Worm (Caenorhabditis elegans): Measurements from ENCODE around the gene F19B6.1.

Gene F19B6.1

DNA sequence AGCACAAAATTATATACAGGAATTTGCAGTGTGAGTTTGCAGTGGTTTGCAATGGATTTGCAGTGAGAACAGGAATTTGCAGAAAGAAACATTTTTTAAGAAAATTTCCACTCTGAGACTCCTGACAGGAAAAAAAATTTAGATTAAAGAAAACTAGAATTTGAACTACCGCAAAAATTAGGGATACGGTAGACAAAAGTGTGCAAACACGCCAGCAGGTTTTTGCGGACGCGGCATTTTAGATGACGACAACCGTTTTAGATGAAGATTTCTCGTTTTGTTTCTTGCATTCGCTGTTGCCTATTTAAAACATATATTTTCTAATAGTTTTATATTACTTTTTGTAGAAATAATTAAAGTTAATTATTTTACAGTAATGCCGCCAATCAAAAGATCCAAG lies 36.0 kb upstream of the F19B6.1 start, which contains the start of gene wdr-46:
Gene wdr-46 (plus strand): TSS at position 375 of the 400 bp plus-strand sequence.
- TF ChIP-seq mep-1 (tag; optimal IDR thresholded peaks at IDR 0.05), result peak; percentile 93
- peak; percentile 70; the same call in 1 of the 2 replicates for TF ChIP-seq mab-9 (GFP tag; IDR thresholded peaks at IDR 0.05)
- TF ChIP-seq tlp-1 (tag; optimal IDR thresholded peaks at IDR 0.05), result no peak
- TF ChIP-seq skn-1 (tag; optimal IDR thresholded peaks at IDR 0.05), result peak; percentile 88
- TF ChIP-seq unc-86 (tag; optimal IDR thresholded peaks at IDR 0.05), result peak; percentile 86
- TF ChIP-seq vab-15 (tag; optimal IDR thresholded peaks at IDR 0.05), result peak; percentile 15
- TF ChIP-seq nhr-237 (tag; optimal IDR thresholded peaks at IDR 0.05), result peak; percentile 62
- no peak for TF ChIP-seq pag-3 (tag; optimal IDR thresholded peaks at IDR 0.05; ENCODE audit: borderline replicate concordance, insufficient read depth)
- peak; percentile 11 for TF ChIP-seq zag-1 (tag; optimal IDR thresholded peaks at IDR 0.05)
- no peak for TF ChIP-seq hlh-17 (GFP tag; optimal IDR thresholded peaks at IDR 0.05; ENCODE audit: borderline replicate concordance)
- TF ChIP-seq ama-1 (optimal IDR thresholded peaks at IDR 0.05), result peak; percentile 10
- peak; percentile 100 for TF ChIP-seq lsy-2 (tag; optimal IDR thresholded peaks at IDR 0.05)
- TF ChIP-seq mef-2 (tag; optimal IDR thresholded peaks at IDR 0.05), result no peak
- no peak for TF ChIP-seq egl-27 (tag; optimal IDR thresholded peaks at IDR 0.05)
- TF ChIP-seq lin-14 (GFP tag; optimal IDR thresholded peaks at IDR 0.05), result peak; percentile 82
- TF ChIP-seq nhr-47 (tag; optimal IDR thresholded peaks at IDR 0.05), result peak; percentile 92
- peak; percentile 88 to 99 for TF ChIP-seq efl-1 (optimal IDR thresholded peaks at IDR 0.05)
- TF ChIP-seq efl-1 (GFP tag; optimal IDR thresholded peaks at IDR 0.05 in 1 of 2), result peak; percentile 99 to 100
- TF ChIP-seq fos-1 (tag; optimal IDR thresholded peaks at IDR 0.05), result peak; percentile 84
- peak; percentile 93 for TF ChIP-seq unc-130 (tag; optimal IDR thresholded peaks at IDR 0.05)
- peak; percentile 59 for TF ChIP-seq pax-3 (tag; optimal IDR thresholded peaks at IDR 0.05)
- peak; percentile 57 for TF ChIP-seq zip-4 (GFP tag; optimal IDR thresholded peaks at IDR 0.05)
- TF ChIP-seq nhr-85 (tag), result peak; percentile 92
- TF ChIP-seq aha-1 (tag; optimal IDR thresholded peaks at IDR 0.05), result no peak
- peak; percentile 89 for TF ChIP-seq xbp-1 (tag; optimal IDR thresholded peaks at IDR 0.05)
- TF ChIP-seq nhr-11 (tag; optimal IDR thresholded peaks at IDR 0.05), result peak; percentile 59
- TF ChIP-seq grh-1 (GFP tag; IDR thresholded peaks at IDR 0.05), result peak; percentile 83
- TF ChIP-seq ces-1 (GFP tag; optimal IDR thresholded peaks at IDR 0.05), result no peak
- peak; percentile 65 for TF ChIP-seq fkh-8 (tag; optimal IDR thresholded peaks at IDR 0.05)
- peak; percentile 60 for TF ChIP-seq nhr-77 (tag; optimal IDR thresholded peaks at IDR 0.05)
- no peak for TF ChIP-seq nhr-76 (tag; optimal IDR thresholded peaks at IDR 0.05)
- peak; percentile 78 for TF ChIP-seq egl-13 (tag; optimal IDR thresholded peaks at IDR 0.05)
- TF ChIP-seq swsn-7 (tag; optimal IDR thresholded peaks at IDR 0.05), result peak; percentile 87
- peak; percentile 63 for TF ChIP-seq irx-1 (tag; optimal IDR thresholded peaks at IDR 0.05)
- TF ChIP-seq alr-1 (tag; optimal IDR thresholded peaks at IDR 0.05; ENCODE audit: borderline replicate concordance), result no peak
- peak; percentile 88 for TF ChIP-seq nhr-19 (GFP tag; conservative IDR thresholded peaks at IDR 0.05)
- peak in 1 of 2 experiments; percentile 68 for TF ChIP-seq ztf-11 (tag; optimal IDR thresholded peaks at IDR 0.05)
- peak; percentile 83 for TF ChIP-seq lin-39 (tag; optimal IDR thresholded peaks at IDR 0.05)
- TF ChIP-seq aly-2 (tag; optimal IDR thresholded peaks at IDR 0.05), result peak; percentile 72
- peak; percentile 65 for TF ChIP-seq ztf-4 (tag; optimal IDR thresholded peaks at IDR 0.05)
- TF ChIP-seq lir-3 (tag; optimal IDR thresholded peaks at IDR 0.05; ENCODE audit: poor library complexity), result peak; percentile 54
- peak; percentile 91 for TF ChIP-seq snu-23 (GFP tag; optimal IDR thresholded peaks at IDR 0.05)
- peak; percentile 63 for TF ChIP-seq ceh-88 (GFP tag; IDR thresholded peaks at IDR 0.05)
- peak; percentile 68 for TF ChIP-seq lin-13 (GFP tag; optimal IDR thresholded peaks at IDR 0.05)
- TF ChIP-seq nhr-71 (tag; optimal IDR thresholded peaks at IDR 0.05), result peak; percentile 91
- TF ChIP-seq blmp-1 (tag; optimal IDR thresholded peaks at IDR 0.05), result no peak
- peak in 3 of 6 experiments; percentile 56 to 83 (median 66) for TF ChIP-seq elt-3 (tag; optimal IDR thresholded peaks at IDR 0.05)
- TF ChIP-seq dsc-1 (tag; optimal IDR thresholded peaks at IDR 0.05), result peak; percentile 91
- peak; percentile 98 to 99 for TF ChIP-seq lin-35 (GFP tag; optimal IDR thresholded peaks at IDR 0.05)
- peak; percentile 70 for TF ChIP-seq snpc-4 (tag; optimal IDR thresholded peaks at IDR 0.05)
- TF ChIP-seq jun-1 (tag; optimal IDR thresholded peaks at IDR 0.05), result peak; percentile 83
- TF ChIP-seq tbx-2 (tag; optimal IDR thresholded peaks at IDR 0.05), result peak; percentile 89
- TF ChIP-seq ceh-8 (GFP tag; optimal IDR thresholded peaks at IDR 0.05), result peak; percentile 76

Data from whole organism, L1 larva.